Worm (Caenorhabditis elegans) whole organism, young adult: Measurements from ENCODE around the gene cht-2.

Experiments
- ama-1 ChIP-seq, 3 experiments: fragments of 150-350 bp in 1 of 3; sonication (generic microtip) in 2 of 3; optimal IDR thresholded peaks; 2 replicates each; lab custom pipeline; 2014 to 2018; ENCODE audit warnings: missing biosample characterization in 2 of 3, missing genetic modification characterization in 2 of 3, missing genetic modification reagents in 2 of 3
- madf-8 ChIP-seq: fragments of 200-800 bp; sonication (Bioruptor generic); conservative IDR thresholded peaks from 2 replicates; pipeline ENCODE4 v1.3.6; 2022; ENCODE audit warnings: missing genetic modification reagents, missing genetic modification characterization, missing compliant biosample characterization
- nfyb-1 ChIP-seq: fragments of 200-800 bp; sonication (Bioruptor generic); IDR thresholded peaks from 2 replicates; pipeline ENCODE4 v1.3.6; 2022; ENCODE audit warnings: missing genetic modification reagents, missing genetic modification characterization, missing compliant biosample characterization
- pha-4 ChIP-seq: fragments of 150-350 bp; sonication (generic microtip); optimal IDR thresholded peaks from 2 replicates; lab custom pipeline; 2014; ENCODE audit warnings: missing biosample characterization, missing genetic modification reagents, missing genetic modification characterization
- snpc-4 ChIP-seq, 5 experiments: fragments of 150-350 bp in 1 of 5; sonication (generic microtip) in 4 of 5; optimal IDR thresholded peaks; 2 replicates each; lab custom pipeline; 2014 to 2018; ENCODE audit warnings: missing genetic modification characterization in 5 of 5, missing biosample characterization in 3 of 5, antibody characterized with exemption in 2 of 5, mild to moderate bottlenecking in 2 of 5, missing compliant biosample characterization in 2 of 5, missing genotype in 2 of 5, moderate library complexity in 2 of 5, missing genetic modification reagents in 1 of 5
- unc-130 ChIP-seq: sonication (generic microtip); optimal IDR thresholded peaks from 2 replicates; lab custom pipeline; 2016; ENCODE audit warnings: missing genetic modification reagents, missing genetic modification characterization, missing compliant biosample characterization

ce11 chrII:8494228-8494717 lies 26.5 kb upstream of the cht-2 start, which contains the start of gene M05D6.9:
- TF ChIP-seq pha-4 (tag; lab: Kevin White, UChicago) = no peak
- no peak for TF ChIP-seq ama-1 (optimal IDR thresholded peaks at IDR 0.05; lab: Kevin White, UChicago)
- TF ChIP-seq ama-1 (GFP tag; optimal IDR thresholded peaks at IDR 0.05; lab: Kevin White, UChicago) = no peak
- TF ChIP-seq snpc-4 (GFP tag; optimal IDR thresholded peaks at IDR 0.05; lab: Kevin White, UChicago) = no peak
- no peak for TF ChIP-seq snpc-4 (tag; optimal IDR thresholded peaks at IDR 0.05; lab: Kevin White, UChicago)
- no peak for TF ChIP-seq unc-130 (GFP tag; lab: Kevin White, UChicago)
- TF ChIP-seq nfyb-1 = no peak
- no peak for TF ChIP-seq madf-8 (GFP tag; lab: Robert Waterston, UW)
